Fruit fly (Drosophila melanogaster) whole organism: ENCODE results near the gene Hrd3.

ENCODE experiments used
- CG8478 ChIP-seq: fragments of >200 bp; optimal IDR thresholded peaks from 2 replicates; lab custom pipeline; 2018; ENCODE audit warnings: inconsistent platforms
- Dll ChIP-seq: fragments of >200 bp; optimal IDR thresholded peaks from 2 replicates; lab custom pipeline; 2017
- EcR ChIP-seq, 2 experiments: fragments of >200 bp; optimal IDR thresholded peaks; 2 replicates each; lab custom pipeline; 2017; ENCODE audit warnings: missing biosample characterization in 2 of 2, missing genetic modification characterization in 2 of 2, missing genetic modification reagents in 2 of 2
- pan ChIP-seq: fragments of >200 bp; optimal IDR thresholded peaks from 2 replicates; lab custom pipeline; 2017
- psq ChIP-seq: fragments of >200 bp; optimal IDR thresholded peaks from 2 replicates; lab custom pipeline; 2017
- usp ChIP-seq: fragments of >200 bp; optimal IDR thresholded peaks from 2 replicates; lab custom pipeline; 2017; ENCODE audit warnings: missing biosample characterization, missing genetic modification characterization, mixed read lengths

Gene Hrd3

DNA sequence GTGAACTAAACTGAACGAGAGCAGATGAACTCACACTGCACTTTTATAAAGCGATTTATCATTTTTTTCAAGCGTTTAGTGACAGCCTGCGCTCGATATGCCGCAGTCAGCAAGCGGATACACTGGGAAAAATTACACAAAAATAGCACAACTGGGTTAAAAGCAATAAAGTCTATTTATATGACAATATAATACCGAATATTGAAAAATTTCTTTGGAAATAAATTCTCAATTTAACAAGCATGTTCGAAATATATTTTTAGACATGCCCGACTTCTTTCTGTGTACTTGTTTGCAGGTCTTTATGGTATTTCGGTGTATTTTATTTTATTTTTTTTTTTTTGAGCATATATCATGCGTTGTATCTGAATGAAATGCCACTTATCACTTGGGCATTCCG, 44.5 kb downstream of the Hrd3 start:
- no peak for TF ChIP-seq EcR (GFP tag; optimal IDR thresholded peaks at IDR 0.05; lab: Kevin White, UChicago)
- TF ChIP-seq usp = no peak
- TF ChIP-seq pan (lab: Kevin White, UChicago) = no peak
- TF ChIP-seq psq (lab: Kevin White, UChicago) = no peak
- no peak for TF ChIP-seq Dll
- no peak for TF ChIP-seq CG8478

- no peak for TF ChIP-seq psq (lab: Kevin White, UChicago)
- no peak for TF ChIP-seq EcR (GFP tag; optimal IDR thresholded peaks at IDR 0.05; lab: Kevin White, UChicago)
- TF ChIP-seq pan (lab: Kevin White, UChicago) = no peak
- no peak for TF ChIP-seq CG8478
- no peak for TF ChIP-seq usp
- TF ChIP-seq Dll = no peak
Measured at dm6 chr3R:23711195-23711594, 47.2 kb downstream of the Hrd3 start, which contains the start of gene CG10300. CG10300 (plus strand) TSS chr3R:23711527.

DNA sequence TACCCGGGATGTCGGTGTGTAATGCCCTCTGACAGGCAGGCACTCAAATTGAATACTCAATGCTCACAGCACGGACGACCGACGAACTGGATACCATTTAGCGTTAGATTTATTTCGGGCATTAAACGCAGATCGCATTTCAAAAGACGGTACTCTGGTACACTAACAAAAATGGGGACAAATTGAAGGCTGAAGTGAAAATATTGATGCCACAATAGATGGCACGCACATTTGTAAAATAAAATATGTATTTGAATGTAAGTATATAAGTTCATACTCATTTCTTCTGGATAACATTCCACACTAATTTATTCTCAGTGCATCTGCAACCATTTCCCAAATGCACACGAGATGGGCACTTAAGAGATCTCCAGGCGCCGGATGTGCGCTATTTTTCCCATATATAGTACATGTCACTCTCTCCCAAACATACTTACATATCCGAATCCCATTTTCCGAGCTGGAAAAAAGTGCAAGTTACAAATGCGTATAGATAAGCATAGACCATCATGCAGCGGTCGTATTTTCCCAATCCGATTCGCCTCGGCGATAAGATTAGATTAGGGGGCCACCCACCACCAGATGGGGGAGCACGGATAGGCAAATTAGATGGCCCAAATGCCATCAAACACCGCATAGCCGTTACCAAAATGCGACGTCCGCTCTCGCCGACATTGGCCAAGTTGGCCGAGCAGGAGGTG, 48.7 kb downstream of the Hrd3 start, which contains the start of gene CG10301:
TSS of gene CG10301 (plus strand) at position 651 of the 701 bp plus-strand sequence.
- no peak for TF ChIP-seq pan (lab: Kevin White, UChicago)
- TF ChIP-seq Dll = no peak
- TF ChIP-seq EcR (GFP tag; optimal IDR thresholded peaks at IDR 0.05; lab: Kevin White, UChicago) = no peak
- no peak for TF ChIP-seq usp
- TF ChIP-seq CG8478 = no peak
- no peak for TF ChIP-seq psq (lab: Kevin White, UChicago)
